Worm (Caenorhabditis elegans) whole organism, midembryonic: ENCODE measurements around the gene Y46H3C.7.

Experiments used
- T22C8.4 ChIP-seq: fragments of 200-800 bp; sonication (Bioruptor generic); IDR thresholded peaks from 2 replicates; pipeline ENCODE4 v1.3.6; 2022; ENCODE audit warnings: missing genetic modification characterization, missing compliant biosample characterization
- cog-1 ChIP-seq: sonication (generic microtip); optimal IDR thresholded peaks from 2 replicates; lab custom pipeline; 2016; ENCODE audit warnings: missing genetic modification characterization, missing compliant biosample characterization
- flt-1 ChIP-seq: fragments of 200-800 bp; sonication (Bioruptor generic); IDR thresholded peaks from 2 replicates; pipeline ENCODE4 v1.3.6; 2022; ENCODE audit warnings: missing genetic modification characterization, missing compliant biosample characterization
- klf-2 ChIP-seq: fragments of 200-800 bp; sonication (Bioruptor generic); conservative IDR thresholded peaks from 2 replicates; pipeline ENCODE4 v1.3.6; 2022; ENCODE audit warnings: missing genetic modification reagents, missing genetic modification characterization, missing compliant biosample characterization
- med-1 ChIP-seq: sonication (generic microtip); optimal IDR thresholded peaks from 2 replicates; lab custom pipeline; 2017; ENCODE audit warnings: missing genetic modification characterization, mild to moderate bottlenecking, missing compliant biosample characterization, antibody characterized with exemption, missing genetic modification reagents; ENCODE audit not compliant: insufficient read depth
- ref-1 ChIP-seq: fragments of 200-800 bp; sonication (Bioruptor generic); conservative IDR thresholded peaks from 2 replicates; pipeline ENCODE4 v1.3.6; 2022; ENCODE audit warnings: missing genetic modification reagents, missing genetic modification characterization, missing compliant biosample characterization
- tab-1 ChIP-seq: fragments of 200-800 bp; sonication (Bioruptor generic); IDR thresholded peaks from 2 replicates; pipeline ENCODE4 v1.3.6; 2022; ENCODE audit warnings: missing genetic modification characterization, missing compliant biosample characterization
- ztf-29 ChIP-seq: fragments of 200-800 bp; sonication (Bioruptor generic); IDR thresholded peaks from 2 replicates; pipeline ENCODE4 v1.3.6; 2022; ENCODE audit warnings: missing genetic modification reagents, missing genetic modification characterization, missing compliant biosample characterization

DNA sequence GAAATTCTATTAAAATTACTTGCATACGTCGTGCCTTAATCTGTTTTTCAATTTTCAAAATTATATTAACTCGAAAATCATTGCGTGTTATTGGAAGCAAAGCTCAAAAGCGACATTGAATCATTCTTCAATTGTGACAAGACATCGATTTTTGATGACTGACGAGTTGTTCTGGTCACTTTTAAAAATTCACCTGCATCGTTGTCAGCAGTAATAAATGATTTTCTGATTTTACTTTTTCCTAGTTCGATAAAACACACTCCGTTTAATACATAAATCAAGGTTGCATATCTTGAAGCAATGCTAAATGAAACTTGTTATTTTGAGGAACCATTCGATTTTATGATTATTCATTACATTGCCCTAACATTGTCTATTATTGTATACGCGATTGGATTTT, 11.5 kb downstream of the Y46H3C.7 start, which contains the start of gene srh-3:
- TF ChIP-seq med-1 (GFP tag; lab: Kevin White, UChicago), result no peak
- no peak for TF ChIP-seq ztf-29
- TF ChIP-seq klf-2, result no peak
- TF ChIP-seq tab-1 (GFP tag; lab: Robert Waterston, UW), result no peak
- no peak for TF ChIP-seq flt-1 (GFP tag; lab: Robert Waterston, UW)
- no peak for TF ChIP-seq T22C8.4 (GFP tag; lab: Robert Waterston, UW)
- TF ChIP-seq cog-1, result no peak
- TF ChIP-seq ref-1, result no peak
